Fruit fly (Drosophila melanogaster) Kc167 (cell line): ENCODE data around the gene SF1.

Experiments used
- Myc ChIP-seq: fragments of >200 bp; optimal IDR thresholded peaks from 2 replicates; lab custom pipeline; 2017; ENCODE audit warnings: missing external identifiers
- Sin3A ChIP-seq: fragments of >200 bp; optimal IDR thresholded peaks from 2 replicates; lab custom pipeline; 2018; ENCODE audit warnings: missing external identifiers
- h ChIP-seq: fragments of >200 bp; optimal IDR thresholded peaks from 3 replicates; lab custom pipeline; 2018; ENCODE audit warnings: missing external identifiers
- psq ChIP-seq: fragments of >200 bp; optimal IDR thresholded peaks from 2 replicates; lab custom pipeline; 2017; ENCODE audit warnings: missing external identifiers

DNA sequence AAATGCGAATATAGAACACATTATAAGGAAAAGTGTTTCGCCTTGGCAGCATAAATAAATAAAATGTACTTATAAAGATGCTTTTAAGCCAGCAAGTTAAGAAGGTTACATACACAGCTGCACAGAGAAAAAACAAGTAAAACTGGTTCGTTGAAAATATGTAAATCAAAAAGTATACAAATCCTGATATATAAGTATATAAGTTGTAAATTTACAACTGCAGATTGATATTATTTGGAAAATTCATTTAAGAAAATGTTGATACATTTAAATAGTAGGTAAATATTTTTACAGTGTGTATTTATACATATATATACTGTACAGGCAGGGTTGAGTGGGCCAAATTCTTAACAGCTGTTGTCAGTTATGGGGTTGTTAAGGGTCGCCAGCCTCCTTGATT is 24.6 kb downstream of the SF1 start:
- no peak for TF ChIP-seq Myc
- TF ChIP-seq Sin3A (lab: Kevin White, UChicago) = no peak
- no peak for TF ChIP-seq h (lab: Kevin White, UChicago)
- TF ChIP-seq psq (lab: Kevin White, UChicago) = no peak
